Fruit fly (Drosophila melanogaster) whole organism, wandering third instar larva: Measurements from ENCODE around the gene CG9673.

Experiments
- Abd-B ChIP-seq: fragments of >200 bp; optimal IDR thresholded peaks from 2 replicates; lab custom pipeline; 2017; ENCODE audit warnings: missing biosample characterization, missing genetic modification characterization
- CG9705 ChIP-seq: fragments of 200-800 bp; sonication (Bioruptor generic); optimal IDR thresholded peaks from 2 replicates; lab custom pipeline; 2018; ENCODE audit warnings: missing biosample characterization, mild to moderate bottlenecking, missing genetic modification characterization
- CrebA ChIP-seq: fragments of 200-800 bp; sonication (Bioruptor generic); optimal IDR thresholded peaks from 2 replicates; lab custom pipeline; 2016; ENCODE audit warnings: missing biosample characterization, mild to moderate bottlenecking, missing genetic modification characterization, borderline replicate concordance
- Dfd ChIP-seq: fragments of >200 bp; optimal IDR thresholded peaks from 2 replicates; lab custom pipeline; 2017; ENCODE audit warnings: missing biosample characterization, missing genetic modification characterization
- Dif ChIP-seq: fragments of 200-275, 200-300 bp; sonication (Bioruptor generic); optimal IDR thresholded peaks from 2 replicates; lab custom pipeline; 2018; ENCODE audit warnings: missing biosample characterization, missing genetic modification characterization; ENCODE audit not compliant: partially characterized antibody
- GATAd ChIP-seq: sonication (Bioruptor generic); optimal IDR thresholded peaks from 2 replicates; lab custom pipeline; 2016; ENCODE audit warnings: missing biosample characterization, missing genetic modification characterization
- HLH106 ChIP-seq: fragments of 200-800 bp; optimal IDR thresholded peaks from 3 replicates; lab custom pipeline; 2019; ENCODE audit warnings: missing biosample characterization, mild to moderate bottlenecking, missing genetic modification characterization, moderate library complexity
- Hr78 ChIP-seq: fragments of >200 bp; optimal IDR thresholded peaks from 2 replicates; lab custom pipeline; 2017; ENCODE audit warnings: missing biosample characterization, missing genetic modification characterization
- Hr83 ChIP-seq: fragments of 200-300 bp; sonication (Bioruptor generic); optimal IDR thresholded peaks from 2 replicates; lab custom pipeline; 2016; ENCODE audit warnings: missing biosample characterization, mild to moderate bottlenecking, missing genetic modification characterization, moderate library complexity; ENCODE audit not compliant: poor library complexity, severe bottlenecking
- N ChIP-seq: fragments of >200 bp; optimal IDR thresholded peaks from 2 replicates; lab custom pipeline; 2018; ENCODE audit warnings: missing biosample characterization, missing external identifiers, missing genetic modification characterization
- Sp1 ChIP-seq: fragments of 200-800 bp; sonication (Bioruptor generic); optimal IDR thresholded peaks from 3 replicates; lab custom pipeline; 2019; ENCODE audit warnings: missing biosample characterization, mild to moderate bottlenecking, missing genetic modification characterization, moderate library complexity
- Vsx2 ChIP-seq: fragments of 200-300, 225-300 bp; sonication (Bioruptor generic); optimal IDR thresholded peaks from 2 replicates; lab custom pipeline; 2018; ENCODE audit warnings: missing biosample characterization, missing genetic modification characterization; ENCODE audit not compliant: partially characterized antibody
- br ChIP-seq: fragments of 200-800 bp; sonication (Bioruptor generic); optimal IDR thresholded peaks from 2 replicates; lab custom pipeline; 2016; ENCODE audit warnings: missing biosample characterization, missing genetic modification characterization
- brk ChIP-seq: fragments of 200-800 bp; sonication (Bioruptor generic); optimal IDR thresholded peaks from 2 replicates; lab custom pipeline; 2016; ENCODE audit warnings: missing biosample characterization, mild to moderate bottlenecking, missing genetic modification characterization
- dl ChIP-seq, 2 experiments: fragments of 175-275, 200-275 bp in 1 of 2; fragments of 200-275 bp in 1 of 2; sonication (Bioruptor generic); optimal IDR thresholded peaks; lab custom pipeline; 2018; ENCODE audit warnings: mild to moderate bottlenecking in 2 of 2, missing biosample characterization in 2 of 2, missing genetic modification characterization in 2 of 2, moderate library complexity in 2 of 2; ENCODE audit not compliant: partially characterized antibody in 2 of 2, insufficient read depth in 1 of 2
- dmrt93B ChIP-seq: fragments of 200-800 bp; sonication (Bioruptor generic); optimal IDR thresholded peaks from 2 replicates; lab custom pipeline; 2018; ENCODE audit warnings: missing biosample characterization, mild to moderate bottlenecking, missing genetic modification characterization
- dsf ChIP-seq: sonication (Bioruptor generic); optimal IDR thresholded peaks from 2 replicates; lab custom pipeline; 2016; ENCODE audit warnings: missing biosample characterization, missing genetic modification characterization, borderline replicate concordance
- ey ChIP-seq: fragments of 200-800 bp; sonication (Bioruptor generic); optimal IDR thresholded peaks from 2 replicates; lab custom pipeline; 2016; ENCODE audit warnings: missing biosample characterization, missing genetic modification characterization
- fru ChIP-seq: fragments of 200-800 bp; sonication (Bioruptor generic); optimal IDR thresholded peaks from 3 replicates; lab custom pipeline; 2016; ENCODE audit warnings: missing biosample characterization, mild to moderate bottlenecking, missing genetic modification characterization
- h ChIP-seq: fragments of 200-800 bp; sonication (Bioruptor generic); optimal IDR thresholded peaks from 3 replicates; lab custom pipeline; 2016; ENCODE audit warnings: missing biosample characterization, mild to moderate bottlenecking, missing genetic modification characterization
- jim ChIP-seq: fragments of 175-275, 200-325 bp; sonication (Bioruptor generic); optimal IDR thresholded peaks from 2 replicates; lab custom pipeline; 2016; ENCODE audit warnings: missing biosample characterization, mild to moderate bottlenecking, missing genetic modification characterization
- lola ChIP-seq: fragments of >200 bp; optimal IDR thresholded peaks from 2 replicates; lab custom pipeline; 2017; ENCODE audit warnings: missing biosample characterization, missing genetic modification characterization
- pan ChIP-seq: fragments of >200 bp; optimal IDR thresholded peaks from 2 replicates; lab custom pipeline; 2017
- psq ChIP-seq: fragments of 200-800 bp; sonication (Bioruptor generic); optimal IDR thresholded peaks from 3 replicates; lab custom pipeline; 2017; ENCODE audit warnings: missing biosample characterization, mild to moderate bottlenecking, missing genetic modification characterization, moderate library complexity
- rgr ChIP-seq: fragments of 200-800 bp; sonication (Bioruptor generic); optimal IDR thresholded peaks from 3 replicates; lab custom pipeline; 2016; ENCODE audit warnings: missing biosample characterization, mild to moderate bottlenecking, missing genetic modification characterization
- sage ChIP-seq: fragments of 200-800 bp; sonication (Bioruptor generic); optimal IDR thresholded peaks from 2 replicates; lab custom pipeline; 2016; ENCODE audit warnings: missing biosample characterization, mild to moderate bottlenecking, missing genetic modification characterization
- sv ChIP-seq: fragments of 200-800 bp; sonication (Bioruptor generic); optimal IDR thresholded peaks from 3 replicates; lab custom pipeline; 2016; ENCODE audit warnings: missing biosample characterization, missing genetic modification characterization
- tai ChIP-seq: sonication (Bioruptor generic); optimal IDR thresholded peaks from 2 replicates; lab custom pipeline; 2016; ENCODE audit warnings: missing biosample characterization, missing genetic modification characterization

The CG9673 gene

DNA sequence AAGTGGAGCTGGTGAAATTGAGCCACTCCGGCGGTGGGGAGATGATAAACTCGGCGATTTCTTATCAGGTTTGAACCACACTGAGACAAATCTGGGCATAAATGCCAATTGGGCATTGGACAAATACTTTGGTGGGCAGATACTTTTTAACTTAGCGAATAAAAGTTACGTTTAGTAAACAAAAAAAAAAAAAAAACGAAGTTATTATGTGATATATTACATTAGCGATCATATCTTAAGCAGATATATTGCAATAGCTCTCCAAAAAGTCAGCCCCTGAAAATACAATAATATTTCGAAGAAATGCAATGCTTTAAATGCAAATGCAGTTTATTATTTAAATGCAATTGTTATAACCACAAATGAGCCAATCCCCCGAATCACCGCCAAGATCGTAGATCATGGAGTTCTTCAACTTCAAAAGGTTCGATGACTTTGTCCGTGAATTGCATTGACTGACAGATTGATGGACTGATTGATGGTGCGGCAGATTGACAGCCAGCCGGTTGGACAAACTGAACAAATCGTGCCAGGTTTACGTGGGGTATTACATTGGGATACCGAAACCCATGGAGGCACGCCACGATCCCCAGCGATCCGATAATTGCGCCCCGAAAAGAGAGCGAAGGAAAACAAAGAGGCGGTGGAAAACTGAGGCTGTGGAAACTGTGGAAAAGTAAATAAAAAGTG, 5.7 kb downstream of the CG9673 start:
- TF ChIP-seq h (GFP tag; lab: Kevin White, UChicago) (no peak), fru (no peak), sv (GFP tag; lab: Kevin White, UChicago) (no peak), N (GFP tag; lab: Kevin White, UChicago) (no peak), Hr78 (GFP tag; lab: Kevin White, UChicago) (no peak), Vsx2 (GFP tag; lab: Kevin White, UChicago) (no peak), Sp1 (GFP tag; lab: Kevin White, UChicago) (no peak), tai (GFP tag; lab: Kevin White, UChicago) (no peak)

- no peak for TF ChIP-seq HLH106 (tag; lab: Kevin White, UChicago)
- TF ChIP-seq psq = no peak
Measured at dm6 chrX:16696614-16697519, 6.8 kb downstream of the CG9673 start.

DNA sequence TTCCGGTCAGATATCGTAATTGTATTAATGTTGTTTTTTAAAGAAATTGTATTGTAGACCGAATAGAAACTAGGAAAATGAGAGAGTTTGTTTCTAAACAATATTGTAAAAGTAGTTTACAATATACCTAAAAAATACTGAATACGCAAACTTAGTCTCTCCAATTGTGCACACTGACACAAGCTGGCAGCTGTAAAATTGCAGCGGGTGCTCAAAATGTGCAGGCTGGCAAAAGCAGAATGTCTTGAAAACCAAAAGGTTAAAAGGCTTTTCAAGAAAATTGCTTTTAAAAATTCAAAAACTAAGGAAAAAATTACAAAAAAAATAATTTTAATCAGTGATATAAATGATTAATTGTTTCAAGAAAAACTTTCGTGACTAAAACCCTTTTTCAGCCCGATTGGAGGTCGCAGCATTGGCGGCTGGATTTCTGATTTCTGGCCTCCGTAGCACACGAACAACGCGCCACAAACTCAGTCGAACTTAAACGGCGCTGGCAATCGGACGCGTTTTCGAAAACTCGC, 8.0 kb downstream of the CG9673 start, which contains the start of gene CG4678:
Gene CG4678 (plus strand): TSS at position 474 of the 524 bp plus-strand sequence.
- no peak for TF ChIP-seq jim (GFP tag; lab: Kevin White, UChicago)
- TF ChIP-seq Sp1 (GFP tag; lab: Kevin White, UChicago) = no peak
- peak; percentile 96 for TF ChIP-seq Dif (GFP tag; lab: Kevin White, UChicago)
- TF ChIP-seq dl (GFP tag; optimal IDR thresholded peaks at IDR 0.05; lab: Kevin White, UChicago; ENCODE audit: insufficient read depth in 1 of 2, partially characterized antibody in 2 of 2) = peak; percentile 53 to 80
- TF ChIP-seq GATAd (GFP tag; lab: Kevin White, UChicago) = no peak
- TF ChIP-seq tai (GFP tag; lab: Kevin White, UChicago) = no peak
- no peak for TF ChIP-seq brk (GFP tag; lab: Kevin White, UChicago)
- TF ChIP-seq Vsx2 (GFP tag; lab: Kevin White, UChicago) = peak; percentile 66
- TF ChIP-seq N (GFP tag; lab: Kevin White, UChicago) = no peak

DNA sequence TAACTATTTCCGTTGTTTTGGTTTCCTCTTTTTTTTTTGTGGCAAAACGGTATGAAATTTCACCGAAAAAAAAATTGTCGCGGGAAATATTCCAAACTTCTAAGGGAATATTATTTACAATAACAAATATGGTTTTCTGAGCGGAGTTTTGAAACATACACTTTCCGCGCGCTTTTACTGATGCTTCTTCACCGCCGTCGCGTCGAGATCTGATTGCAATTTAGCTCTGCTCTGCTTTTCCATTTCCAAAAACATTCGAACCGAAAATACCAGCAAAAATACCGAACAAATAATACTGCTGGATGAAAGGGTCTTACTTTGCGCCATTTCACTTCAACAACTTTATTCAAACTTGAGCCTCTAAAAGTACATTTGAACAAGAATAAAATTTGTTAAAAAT, 8.7 kb downstream of the CG9673 start, which contains the start of gene Septin4:
Gene Septin4 (minus strand): TSS at position 215 of the 400 bp plus-strand sequence.
- TF ChIP-seq psq (no peak), brk (GFP tag; lab: Kevin White, UChicago) (no peak), lola (GFP tag; lab: Kevin White, UChicago) (no peak), br (no peak), Abd-B (GFP tag; lab: Kevin White, UChicago) (no peak), sage (GFP tag; lab: Kevin White, UChicago) (no peak), Dfd (no peak), Hr78 (GFP tag; lab: Kevin White, UChicago) (no peak), CG9705 (no peak), HLH106 (tag; lab: Kevin White, UChicago) (no peak), jim (GFP tag; lab: Kevin White, UChicago) (no peak), Vsx2 (GFP tag; lab: Kevin White, UChicago) (no peak)

DNA sequence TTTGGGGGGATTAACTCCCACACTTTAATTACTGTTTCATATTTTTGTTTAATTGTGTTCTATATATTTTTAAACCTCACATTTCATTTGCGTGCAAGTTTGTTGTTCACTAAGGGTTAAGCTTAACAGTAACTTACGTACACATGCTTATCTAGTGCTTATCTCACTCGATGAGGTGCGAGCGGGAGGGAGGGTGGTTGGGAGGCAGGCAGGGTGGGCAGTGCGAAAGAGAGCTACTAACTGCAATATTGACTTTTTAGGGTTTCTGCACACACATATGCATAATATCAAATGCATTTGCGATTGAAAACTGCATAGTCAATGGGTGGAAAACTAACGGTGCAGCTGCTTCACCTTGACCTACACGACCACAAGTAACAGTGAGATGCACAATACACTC, 9.2 kb downstream of the CG9673 start:
- TF ChIP-seq sv (GFP tag; lab: Kevin White, UChicago) = no peak
- peak; percentile 23 for TF ChIP-seq fru

dm6 chrX:16693805-16694387, 9.8 kb downstream of the CG9673 start:
- TF ChIP-seq CrebA (no peak), ey (GFP tag; lab: Kevin White, UChicago) (no peak), dsf (GFP tag; lab: Kevin White, UChicago) (no peak), Dif (GFP tag; lab: Kevin White, UChicago) (no peak), CG9705 (no peak), Hr78 (GFP tag; lab: Kevin White, UChicago) (no peak), Hr83 (GFP tag; lab: Kevin White, UChicago) (no peak), N (GFP tag; lab: Kevin White, UChicago) (no peak), dmrt93B (GFP tag; lab: Kevin White, UChicago) (no peak), Vsx2 (GFP tag; lab: Kevin White, UChicago) (no peak), pan (lab: Kevin White, UChicago) (no peak), sv (GFP tag; lab: Kevin White, UChicago) (no peak), lola (GFP tag; lab: Kevin White, UChicago) (no peak), tai (GFP tag; lab: Kevin White, UChicago) (no peak), dl (GFP tag; optimal IDR thresholded peaks at IDR 0.05; lab: Kevin White, UChicago; ENCODE audit: insufficient read depth in 1 of 2, partially characterized antibody in 2 of 2) (no peak), Abd-B (GFP tag; lab: Kevin White, UChicago) (no peak), rgr (GFP tag; lab: Kevin White, UChicago) (no peak), psq (no peak), br (no peak)
